Fruit fly (Drosophila melanogaster) whole organism, embryonic: ENCODE data around the gene CG5608.

Experiments
- CG12104 ChIP-seq: fragments of 200-800 bp; sonication (Bioruptor generic); optimal IDR thresholded peaks from 3 replicates; lab custom pipeline; 2016; ENCODE audit warnings: missing biosample characterization, missing genetic modification characterization
- CG14710 ChIP-seq: fragments of 200-800 bp; sonication (Bioruptor generic); optimal IDR thresholded peaks from 3 replicates; lab custom pipeline; 2019; ENCODE audit warnings: missing biosample characterization, mild to moderate bottlenecking, missing genetic modification characterization, moderate library complexity
- CG16779 ChIP-seq: fragments of 200-800 bp; sonication (Bioruptor generic); IDR thresholded peaks from 2 replicates; pipeline ENCODE4 v1.3.6; 2022; ENCODE audit warnings: missing biosample characterization, missing genetic modification characterization
- Dref ChIP-seq: fragments of 200-800 bp; sonication (Bioruptor generic); IDR thresholded peaks from 2 replicates; pipeline ENCODE4 v1.3.6; 2022; ENCODE audit warnings: missing biosample characterization, missing genetic modification characterization
- Xbp1 ChIP-seq: fragments of 200-800 bp; sonication (Bioruptor generic); optimal IDR thresholded peaks from 3 replicates; lab custom pipeline; 2016; ENCODE audit warnings: missing biosample characterization, mild to moderate bottlenecking, missing genetic modification characterization
- peb ChIP-seq: fragments of 200-800 bp; sonication (Bioruptor generic); IDR thresholded peaks from 2 replicates; pipeline ENCODE4 v1.3.6; 2022; ENCODE audit warnings: missing biosample characterization, missing genetic modification characterization
- stc ChIP-seq: fragments of 200-800 bp; sonication (Bioruptor generic); IDR thresholded peaks from 2 replicates; pipeline ENCODE4 v1.3.6; 2022; ENCODE audit warnings: missing biosample characterization, missing genetic modification characterization
- zen2 ChIP-seq: fragments of 200-800 bp; sonication (Bioruptor generic); IDR thresholded peaks from 3 replicates; pipeline ENCODE4 v1.3.6; 2022; ENCODE audit warnings: missing biosample characterization, missing genetic modification characterization; ENCODE audit not compliant: partially characterized antibody

The CG5608 gene

DNA sequence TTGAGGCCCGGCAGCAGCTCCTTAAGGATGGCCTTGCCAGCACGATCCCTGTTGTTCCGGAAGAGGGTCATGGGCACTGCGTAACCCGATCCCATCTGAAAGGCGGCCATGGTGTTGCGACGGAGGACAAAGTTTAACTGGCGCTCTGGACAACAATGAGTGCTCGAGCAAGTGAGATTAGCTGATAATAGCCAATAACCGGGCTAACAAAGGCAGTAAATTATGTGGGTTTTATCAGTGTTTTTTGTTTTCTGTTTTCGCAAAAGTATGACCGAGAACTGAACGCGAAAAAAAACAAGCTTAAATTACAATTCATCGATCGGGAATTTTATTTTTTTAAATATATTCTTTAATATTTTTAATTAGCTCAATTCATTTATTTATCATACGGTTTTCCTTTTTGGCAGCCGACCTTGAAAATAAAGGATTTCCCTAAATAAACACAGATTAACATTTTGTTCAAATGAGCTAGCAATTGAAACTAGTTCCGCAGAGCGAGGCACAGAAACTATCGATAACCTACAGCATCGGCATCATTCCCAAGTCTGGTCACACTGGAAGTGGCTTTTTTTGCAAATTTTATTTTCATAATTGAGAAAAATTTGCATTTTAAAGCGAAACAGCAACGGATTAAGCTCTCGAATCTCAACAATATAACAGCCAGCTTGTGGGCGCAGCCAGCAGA, 51.7 kb downstream of the CG5608 start, which contains the start of the genes Dip-C and pps (continued):
- TF ChIP-seq CG16779 (GFP tag; lab: Robert Waterston, UW) (no peak), stc (GFP tag; lab: Robert Waterston, UW) (no peak), CG12104 (peak; percentile 12), Xbp1 (GFP tag; lab: Kevin White, UChicago) (peak; percentile 3), zen2 (GFP tag; lab: Robert Waterston, UW) (peak; percentile 55; the same call in 2 of the 3 replicates), Dref (GFP tag; lab: Robert Waterston, UW) (peak; percentile 75), CG14710 (peak; percentile 58), peb (GFP tag; lab: Robert Waterston, UW) (no peak)
